Worm (Caenorhabditis elegans) whole organism, L4 larva: ENCODE data around the gene srab-24.
A peak's percentile ranks its signal among the peaks of the same experiment; 100 is the strongest.

Source experiments
- F26F4.8 ChIP-seq: fragments of 200-800 bp; sonication (Bioruptor generic); conservative IDR thresholded peaks from 2 replicates; pipeline ENCODE4 v1.3.6; 2022; ENCODE audit warnings: missing genetic modification characterization, missing compliant biosample characterization
- F37D6.2 ChIP-seq: sonication (generic microtip); optimal IDR thresholded peaks from 2 replicates; lab custom pipeline; 2016; ENCODE audit warnings: mild to moderate bottlenecking, missing genetic modification characterization, missing compliant biosample characterization
- T20F7.1 ChIP-seq: fragments of 200-800 bp; sonication (Bioruptor generic); optimal IDR thresholded peaks from 2 replicates; lab custom pipeline; 2018; ENCODE audit warnings: mild to moderate bottlenecking, missing genetic modification characterization, missing compliant biosample characterization
- Y48G9A.11 ChIP-seq: fragments of 200-800 bp; sonication (Bioruptor generic); IDR thresholded peaks from 2 replicates; pipeline ENCODE4 v1.3.6; 2022; ENCODE audit warnings: missing genetic modification reagents, missing genetic modification characterization, missing compliant biosample characterization
- aha-1 ChIP-seq: fragments of 150-350 bp; peaks from one replicate; lab custom pipeline; 2014; ENCODE audit warnings: missing biosample characterization, missing genetic modification characterization
- ceh-82 ChIP-seq: sonication (generic microtip); optimal IDR thresholded peaks from 2 replicates; lab custom pipeline; 2017; ENCODE audit warnings: missing biosample characterization, missing genetic modification characterization
- ces-1 ChIP-seq: fragments of 150-350 bp; sonication (generic microtip); optimal IDR thresholded peaks from 4 replicates; lab custom pipeline; 2014; ENCODE audit warnings: missing biosample characterization, missing genetic modification reagents, missing genetic modification characterization
- ctbp-1 ChIP-seq: fragments of 200-800 bp; sonication (Bioruptor generic); IDR thresholded peaks from 2 replicates; pipeline ENCODE4 v1.3.6; 2022; ENCODE audit warnings: missing genetic modification reagents, missing genetic modification characterization, missing compliant biosample characterization
- daf-8 ChIP-seq: fragments of 200-800 bp; sonication (Bioruptor generic); IDR thresholded peaks from 2 replicates; pipeline ENCODE4 v1.3.6; 2022; ENCODE audit warnings: missing genetic modification characterization, missing compliant biosample characterization
- dmd-8 ChIP-seq: fragments of 200-800 bp; sonication (Bioruptor generic); IDR thresholded peaks from 2 replicates; pipeline ENCODE4 v1.3.6; 2022; ENCODE audit warnings: missing genetic modification characterization, missing compliant biosample characterization
- fkh-10 ChIP-seq: fragments of 150-350 bp; optimal IDR thresholded peaks from 2 replicates; lab custom pipeline; 2014; ENCODE audit warnings: missing biosample characterization, missing genetic modification reagents, missing genetic modification characterization
- hif-1 ChIP-seq, 2 experiments: sonication (generic microtip); optimal IDR thresholded peaks; 2 replicates each; lab custom pipeline; 2016 to 2017; ENCODE audit warnings: missing compliant biosample characterization in 2 of 2, missing genetic modification characterization in 2 of 2, missing genetic modification reagents in 2 of 2, missing genotype in 2 of 2, mild to moderate bottlenecking in 1 of 2
- hlh-30 ChIP-seq: sonication (generic microtip); optimal IDR thresholded peaks from 2 replicates; lab custom pipeline; 2017; ENCODE audit warnings: antibody characterized with exemption, mild to moderate bottlenecking, missing genetic modification characterization, missing compliant biosample characterization; ENCODE audit not compliant: insufficient read depth
- hmg-1.1 ChIP-seq: fragments of 200-800 bp; sonication (Bioruptor generic); IDR thresholded peaks from 2 replicates; pipeline ENCODE4 v1.3.6; 2022; ENCODE audit warnings: missing genetic modification reagents, missing genetic modification characterization, missing compliant biosample characterization
- jun-1 ChIP-seq: fragments of 150-350 bp; optimal IDR thresholded peaks from 2 replicates; lab custom pipeline; 2014; ENCODE audit warnings: missing biosample characterization, missing genetic modification reagents, missing genetic modification characterization
- lim-7 ChIP-seq: fragments of 200-800 bp; sonication (Bioruptor generic); IDR thresholded peaks from 2 replicates; pipeline ENCODE4 v1.3.6; 2022; ENCODE audit warnings: missing genetic modification characterization, missing compliant biosample characterization
- lin-1 ChIP-seq: fragments of 200-800 bp; sonication (Bioruptor generic); IDR thresholded peaks from 2 replicates; pipeline ENCODE4 v1.3.6; 2022; ENCODE audit warnings: missing genetic modification reagents, missing genetic modification characterization, missing compliant biosample characterization
- lsy-2 ChIP-seq, 2 experiments: fragments of 150-350 bp in 1 of 2; sonication (generic microtip) in 1 of 2; optimal IDR thresholded peaks; 2 replicates each; lab custom pipeline; 2014 to 2017; ENCODE audit warnings: missing biosample characterization in 2 of 2, missing genetic modification characterization in 2 of 2
- mdl-1 ChIP-seq, 2 experiments: fragments of 150-350 bp in 1 of 2; sonication (generic microtip) in 1 of 2; optimal IDR thresholded peaks; 2 replicates each; lab custom pipeline; 2014 to 2017; ENCODE audit warnings: missing biosample characterization in 2 of 2, missing genetic modification characterization in 2 of 2
- mep-1 ChIP-seq: fragments of 150-350 bp; sonication (generic microtip); optimal IDR thresholded peaks from 3 replicates; lab custom pipeline; 2014; ENCODE audit warnings: missing biosample characterization, missing genetic modification characterization
- nhr-11 ChIP-seq: fragments of 150-350 bp; optimal IDR thresholded peaks from 2 replicates; lab custom pipeline; 2014; ENCODE audit warnings: missing biosample characterization, missing genetic modification characterization
- nhr-41 ChIP-seq: fragments of 200-800 bp; sonication (Bioruptor generic); IDR thresholded peaks from 2 replicates; pipeline ENCODE4 v1.3.6; 2022; ENCODE audit warnings: missing genetic modification reagents, missing genetic modification characterization, missing compliant biosample characterization
- nhr-77 ChIP-seq: fragments of 150-350 bp; optimal IDR thresholded peaks from 2 replicates; lab custom pipeline; 2014; ENCODE audit warnings: missing biosample characterization, missing genetic modification characterization
- pha-4 ChIP-seq, 2 experiments: fragments of 150-350 bp in 1 of 2; fragments of 200-800 bp in 1 of 2; sonication (Bioruptor generic) in 1 of 2; IDR thresholded peaks in 1 of 2; optimal IDR thresholded peaks in 1 of 2; 2 replicates each; pipeline versions ENCODE4 v1.3.6 to Lab custom; 2014 to 2022; ENCODE audit warnings: missing genetic modification characterization in 2 of 2, missing genetic modification reagents in 2 of 2, missing biosample characterization in 1 of 2, missing compliant biosample characterization in 1 of 2
- rbr-2 ChIP-seq: sonication (generic microtip); optimal IDR thresholded peaks from 2 replicates; lab custom pipeline; 2016; ENCODE audit warnings: missing genotype, missing genetic modification characterization, missing compliant biosample characterization
- snpc-1.2 ChIP-seq: fragments of 200-800 bp; sonication (Bioruptor generic); IDR thresholded peaks from 2 replicates; pipeline ENCODE4 v1.3.6; 2022; ENCODE audit warnings: missing genetic modification reagents, missing genetic modification characterization, missing compliant biosample characterization
- unc-62 ChIP-seq, 3 experiments: fragments of 150-350 bp in 1 of 3; sonication (generic microtip); optimal IDR thresholded peaks in 2 of 3; peaks in 1 of 3; 1 replicate in 1 of 3; 2 replicates in 2 of 3; lab custom pipeline; 2014 to 2017; ENCODE audit warnings: missing biosample characterization in 3 of 3, missing genetic modification characterization in 3 of 3, missing genetic modification reagents in 3 of 3, missing genotype in 1 of 3
- zag-1 ChIP-seq: fragments of 150-350 bp; optimal IDR thresholded peaks from 2 replicates; lab custom pipeline; 2014; ENCODE audit warnings: missing biosample characterization, missing genetic modification characterization
- zfp-2 ChIP-seq: sonication (generic microtip); optimal IDR thresholded peaks from 2 replicates; lab custom pipeline; 2016; ENCODE audit warnings: mild to moderate bottlenecking, missing genetic modification characterization, missing compliant biosample characterization
- zfp-3 ChIP-seq: fragments of 200-800 bp; sonication (Bioruptor generic); conservative IDR thresholded peaks from 2 replicates; pipeline ENCODE4 v1.3.6; 2022; ENCODE audit warnings: missing genetic modification reagents, missing genetic modification characterization, missing compliant biosample characterization
- zip-11 ChIP-seq: fragments of 200-800 bp; sonication (Bioruptor generic); IDR thresholded peaks from 2 replicates; pipeline ENCODE4 v1.3.6; 2022; ENCODE audit warnings: missing genetic modification characterization, missing compliant biosample characterization

The srab-24 gene

ce11 chrIV:14284920-14285319 is 34.9 kb upstream of the srab-24 start:
- TF ChIP-seq ces-1 (no peak), zip-11 (GFP tag; lab: Robert Waterston, UW) (no peak), daf-8 (GFP tag; lab: Robert Waterston, UW) (no peak), zfp-2 (tag; lab: Kevin White, UChicago) (no peak), unc-62 (GFP tag; optimal IDR thresholded peaks at IDR 0.05 in 1 of 2; lab: Kevin White, UChicago) (peak in 1 of 2 experiments; percentile 60), unc-62 (tag; optimal IDR thresholded peaks at IDR 0.05; lab: Kevin White, UChicago) (no peak), snpc-1.2 (GFP tag; lab: Robert Waterston, UW) (no peak), nhr-77 (no peak), lim-7 (no peak)

- TF ChIP-seq hif-1 (tag; optimal IDR thresholded peaks at IDR 0.05; lab: Kevin White, UChicago) (no peak), nhr-41 (GFP tag; lab: Robert Waterston, UW) (no peak), unc-62 (GFP tag; optimal IDR thresholded peaks at IDR 0.05 in 1 of 2; lab: Kevin White, UChicago) (no peak), unc-62 (tag; optimal IDR thresholded peaks at IDR 0.05; lab: Kevin White, UChicago) (no peak), T20F7.1 (no peak), snpc-1.2 (GFP tag; lab: Robert Waterston, UW) (no peak), F26F4.8 (GFP tag; lab: Robert Waterston, UW) (no peak), aha-1 (tag; lab: Kevin White, UChicago) (peak; percentile 91), nhr-11 (tag; lab: Kevin White, UChicago) (no peak)
Observed at ce11 chrIV:14276773-14277388, 26.9 kb upstream of the srab-24 start.

- TF ChIP-seq dmd-8: no peak
Observed at ce11 chrIV:14276160-14276559, 26.1 kb upstream of the srab-24 start, which contains the start of gene ilcr-1. Gene ilcr-1 (plus strand): TSS chrIV:14276460.

- TF ChIP-seq jun-1: no peak
- no peak for TF ChIP-seq zag-1 (tag; lab: Kevin White, UChicago)
Observed at ce11 chrIV:14274834-14275233, 24.8 kb upstream of the srab-24 start.

ce11 chrIV:14272561-14272960 is 22.5 kb upstream of the srab-24 start:
- TF ChIP-seq aha-1 (tag; lab: Kevin White, UChicago): peak; percentile 96
- peak; percentile 18; the same call in 1 of the 2 replicates for TF ChIP-seq pha-4 (GFP tag; IDR thresholded peaks at IDR 0.05; lab: Robert Waterston, UW)
- TF ChIP-seq pha-4 (tag; optimal IDR thresholded peaks at IDR 0.05; lab: Kevin White, UChicago): no peak
- no peak for TF ChIP-seq Y48G9A.11
- peak; percentile 49 to 92 for TF ChIP-seq mdl-1 (tag; optimal IDR thresholded peaks at IDR 0.05; lab: Kevin White, UChicago)
- peak; percentile 44; the same call in 1 of the 2 replicates for TF ChIP-seq hmg-1.1 (GFP tag; lab: Robert Waterston, UW)
- peak; percentile 2 to 42 for TF ChIP-seq lsy-2 (tag; optimal IDR thresholded peaks at IDR 0.05; lab: Kevin White, UChicago)
- TF ChIP-seq lin-1: no peak
- TF ChIP-seq ceh-82: no peak
- peak; percentile 48 for TF ChIP-seq rbr-2 (tag; lab: Kevin White, UChicago)
- peak; percentile 7 for TF ChIP-seq nhr-11 (tag; lab: Kevin White, UChicago)
- TF ChIP-seq fkh-10 (GFP tag; lab: Kevin White, UChicago): peak; percentile 43
- peak; percentile 9 for TF ChIP-seq F37D6.2
- peak; percentile 54 for TF ChIP-seq mep-1 (tag; lab: Kevin White, UChicago)
- peak in 1 of 2 experiments; percentile 52 for TF ChIP-seq unc-62 (GFP tag; optimal IDR thresholded peaks at IDR 0.05 in 1 of 2; lab: Kevin White, UChicago)
- TF ChIP-seq unc-62 (tag; optimal IDR thresholded peaks at IDR 0.05; lab: Kevin White, UChicago): no peak
- TF ChIP-seq ctbp-1: 0 out of 2 replicates have a peak, but pooled peaks have one; percentile 61
- no peak for TF ChIP-seq zfp-3
- TF ChIP-seq hif-1 (tag; optimal IDR thresholded peaks at IDR 0.05; lab: Kevin White, UChicago): peak in 1 of 2 experiments; percentile 33
- TF ChIP-seq hlh-30 (tag; lab: Kevin White, UChicago): peak; percentile 24
